Worm (Caenorhabditis elegans) whole organism, young adult: Measurements from ENCODE around the gene W01B6.4.

Source experiments
- F49E8.2 ChIP-seq: sonication (generic microtip); optimal IDR thresholded peaks from 3 replicates; lab custom pipeline; 2017; ENCODE audit warnings: missing genetic modification characterization, mild to moderate bottlenecking, missing compliant biosample characterization, antibody characterized with exemption, moderate library complexity; ENCODE audit not compliant: insufficient read depth
- ZK185.1 ChIP-seq: sonication (generic microtip); optimal IDR thresholded peaks from 2 replicates; lab custom pipeline; 2016; ENCODE audit warnings: mild to moderate bottlenecking, missing genetic modification characterization, missing compliant biosample characterization; ENCODE audit not compliant: poor library complexity, severe bottlenecking
- lin-35 ChIP-seq, 3 experiments: fragments of 150-350 bp in 2 of 3; sonication (generic microtip) in 1 of 3; optimal IDR thresholded peaks; 2 replicates each; lab custom pipeline; 2014 to 2018; ENCODE audit warnings: missing biosample characterization in 3 of 3, missing genetic modification characterization in 3 of 3, missing genetic modification reagents in 3 of 3
- pha-4 ChIP-seq: fragments of 150-350 bp; sonication (generic microtip); optimal IDR thresholded peaks from 2 replicates; lab custom pipeline; 2014; ENCODE audit warnings: missing biosample characterization, missing genetic modification reagents, missing genetic modification characterization
- unc-62 ChIP-seq: fragments of 150-350 bp; optimal IDR thresholded peaks from 2 replicates; lab custom pipeline; 2014; ENCODE audit warnings: missing biosample characterization, missing genetic modification reagents, missing genetic modification characterization

- no peak for TF ChIP-seq ZK185.1 (tag; lab: Kevin White, UChicago)
- TF ChIP-seq pha-4: no peak
- no peak for TF ChIP-seq lin-35 (GFP tag; optimal IDR thresholded peaks at IDR 0.05; lab: Kevin White, UChicago)
- no peak for TF ChIP-seq unc-62 (GFP tag; lab: Kevin White, UChicago)
- no peak for TF ChIP-seq F49E8.2 (tag; lab: Kevin White, UChicago)
Measured at ce11 chrIV:10063941-10064340, 11.3 kb upstream of the W01B6.4 start.
